Fruit fly (Drosophila melanogaster): ENCODE data around the gene CG1571.

Gene CG1571

DNA sequence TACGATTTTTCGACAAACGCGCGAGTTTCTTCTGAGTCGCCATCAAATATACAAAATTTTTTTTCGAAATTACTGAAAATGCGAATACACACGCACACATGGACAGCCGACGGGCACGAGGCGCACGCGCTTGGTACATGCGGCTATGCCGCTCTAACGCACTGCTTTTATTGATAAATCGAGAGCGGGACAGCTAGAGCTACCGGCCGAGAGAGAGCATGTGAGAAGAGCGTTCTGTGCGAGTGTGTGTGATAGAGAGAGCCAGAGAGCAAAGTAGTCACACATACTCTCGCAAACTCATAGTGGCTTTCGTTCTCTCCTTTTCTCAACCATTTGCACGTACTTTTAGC lies 14.8 kb upstream of the CG1571 start:
- TF ChIP-seq psq (optimal IDR thresholded peaks at IDR 0.05) = no peak
- TF ChIP-seq h (optimal IDR thresholded peaks at IDR 0.05) = no peak
- no peak for TF ChIP-seq Sin3A (optimal IDR thresholded peaks at IDR 0.05)
- no peak for TF ChIP-seq Myc (optimal IDR thresholded peaks at IDR 0.05)
- TF ChIP-seq insv (optimal IDR thresholded peaks at IDR 0.05) = no peak
- no peak for TF ChIP-seq ttk (optimal IDR thresholded peaks at IDR 0.05)

DNA sequence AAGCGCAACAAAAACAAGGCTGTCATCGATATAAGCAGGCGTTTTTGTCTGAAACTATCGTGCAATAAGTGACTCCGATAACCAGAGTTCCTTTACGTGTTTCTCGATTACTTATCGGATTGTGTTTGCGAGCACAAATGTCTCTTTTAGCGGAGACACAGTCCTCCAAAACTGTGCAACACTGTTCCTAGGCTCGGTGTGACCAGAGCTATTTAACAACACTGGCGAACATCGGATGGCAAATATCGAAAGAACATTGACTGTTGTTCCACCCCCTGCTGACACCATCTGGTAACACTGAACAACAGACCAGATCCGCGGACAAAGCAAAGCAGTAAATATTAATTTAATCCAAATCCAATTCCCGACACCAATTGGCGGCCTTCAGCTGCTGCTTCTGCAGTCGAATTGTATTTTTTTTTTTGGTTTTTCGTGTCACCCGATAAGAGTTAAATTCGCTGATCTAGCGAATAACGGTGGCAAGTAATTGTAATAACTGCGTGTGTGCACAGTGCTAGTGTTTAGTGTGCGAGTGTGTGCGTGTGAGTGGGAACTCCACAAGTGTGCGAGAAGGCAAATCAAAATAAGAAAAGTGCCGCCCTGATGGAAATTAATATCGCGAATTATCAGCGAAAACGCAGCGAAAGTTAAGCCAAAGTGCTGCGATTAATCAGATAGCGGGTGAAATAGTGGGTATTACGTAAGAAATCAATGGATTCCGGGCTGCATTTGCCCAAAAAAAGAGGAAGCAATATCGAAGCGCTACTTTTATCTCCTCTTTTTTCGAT lies 14.1 kb upstream of the CG1571 start, which contains the start of gene mys:
mys (plus strand) TSS at position 254 of the 788 bp plus-strand sequence.
- no peak for TF ChIP-seq psq (optimal IDR thresholded peaks at IDR 0.05)
- no peak for TF ChIP-seq Myc (optimal IDR thresholded peaks at IDR 0.05)
- no peak for TF ChIP-seq h (optimal IDR thresholded peaks at IDR 0.05)
- no peak for TF ChIP-seq Sin3A (optimal IDR thresholded peaks at IDR 0.05)
- no peak for TF ChIP-seq insv (optimal IDR thresholded peaks at IDR 0.05)
- no peak for TF ChIP-seq ttk (optimal IDR thresholded peaks at IDR 0.05)

DNA sequence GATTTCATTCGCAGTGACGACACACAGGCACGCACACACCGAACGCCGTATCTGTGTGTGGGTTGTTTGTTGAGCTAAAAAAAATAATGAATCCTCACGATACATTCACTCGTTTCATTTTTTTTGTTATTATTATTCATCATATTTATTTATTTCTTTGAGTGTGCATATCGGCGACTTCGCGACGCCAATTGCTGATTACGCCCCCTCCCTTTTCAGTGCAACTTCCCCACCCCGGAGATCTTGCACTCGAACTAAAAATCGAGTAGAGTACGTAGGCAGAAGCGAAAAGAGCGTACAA lies 13.5 kb upstream of the CG1571 start:
- no peak for TF ChIP-seq Myc (optimal IDR thresholded peaks at IDR 0.05)
- no peak for TF ChIP-seq Sin3A (optimal IDR thresholded peaks at IDR 0.05)
- TF ChIP-seq h (optimal IDR thresholded peaks at IDR 0.05) = no peak
- TF ChIP-seq psq (optimal IDR thresholded peaks at IDR 0.05) = no peak
- TF ChIP-seq insv (optimal IDR thresholded peaks at IDR 0.05) = no peak

DNA sequence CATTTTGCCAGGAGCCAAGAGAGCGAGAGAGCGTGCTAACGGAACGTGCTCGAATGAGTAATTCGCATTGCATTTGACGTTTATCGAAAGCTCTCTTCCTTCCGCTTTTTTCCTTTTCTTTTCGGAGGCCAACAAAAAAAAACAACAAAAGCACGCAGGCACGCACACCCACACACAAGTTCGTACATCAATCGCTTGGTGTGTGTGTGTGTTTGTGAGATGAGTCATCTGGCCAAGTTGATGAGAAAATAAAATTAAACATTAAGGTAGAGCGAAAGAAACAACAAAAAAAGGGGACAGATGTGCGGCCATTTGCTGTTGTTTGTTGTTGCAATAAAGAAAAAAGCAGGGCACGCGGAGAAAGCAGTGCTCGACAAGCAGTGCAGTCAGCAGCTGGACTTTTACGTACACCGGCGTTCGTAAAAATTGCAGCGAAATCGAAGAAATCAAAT lies 12.4 kb upstream of the CG1571 start:
- TF ChIP-seq Sin3A (optimal IDR thresholded peaks at IDR 0.05) (no peak), Myc (optimal IDR thresholded peaks at IDR 0.05) (no peak), ttk (optimal IDR thresholded peaks at IDR 0.05) (no peak), h (optimal IDR thresholded peaks at IDR 0.05) (no peak), insv (optimal IDR thresholded peaks at IDR 0.05) (no peak), psq (optimal IDR thresholded peaks at IDR 0.05) (no peak)

DNA sequence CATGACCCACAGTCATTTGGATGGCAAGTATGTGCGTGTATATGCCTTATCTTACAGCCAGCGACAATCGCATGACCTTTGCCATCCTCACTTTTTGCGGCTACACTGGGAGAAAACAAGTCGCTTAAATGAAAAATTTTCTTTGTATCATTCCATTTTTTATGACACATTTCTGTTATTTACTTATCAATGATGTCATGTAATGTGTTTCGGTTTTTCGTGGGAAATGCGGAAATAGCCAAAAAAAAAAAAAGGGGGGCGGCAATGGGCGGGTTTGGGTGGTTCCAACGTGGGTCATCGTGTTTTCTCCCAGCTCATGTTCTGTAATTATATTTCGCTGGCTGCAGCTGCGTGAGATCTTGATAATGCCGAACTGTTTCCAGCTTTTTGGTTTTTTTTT lies 4.5 kb downstream of the CG1571 start:
- TF ChIP-seq ttk (optimal IDR thresholded peaks at IDR 0.05) = no peak
- no peak for TF ChIP-seq psq (optimal IDR thresholded peaks at IDR 0.05)

DNA sequence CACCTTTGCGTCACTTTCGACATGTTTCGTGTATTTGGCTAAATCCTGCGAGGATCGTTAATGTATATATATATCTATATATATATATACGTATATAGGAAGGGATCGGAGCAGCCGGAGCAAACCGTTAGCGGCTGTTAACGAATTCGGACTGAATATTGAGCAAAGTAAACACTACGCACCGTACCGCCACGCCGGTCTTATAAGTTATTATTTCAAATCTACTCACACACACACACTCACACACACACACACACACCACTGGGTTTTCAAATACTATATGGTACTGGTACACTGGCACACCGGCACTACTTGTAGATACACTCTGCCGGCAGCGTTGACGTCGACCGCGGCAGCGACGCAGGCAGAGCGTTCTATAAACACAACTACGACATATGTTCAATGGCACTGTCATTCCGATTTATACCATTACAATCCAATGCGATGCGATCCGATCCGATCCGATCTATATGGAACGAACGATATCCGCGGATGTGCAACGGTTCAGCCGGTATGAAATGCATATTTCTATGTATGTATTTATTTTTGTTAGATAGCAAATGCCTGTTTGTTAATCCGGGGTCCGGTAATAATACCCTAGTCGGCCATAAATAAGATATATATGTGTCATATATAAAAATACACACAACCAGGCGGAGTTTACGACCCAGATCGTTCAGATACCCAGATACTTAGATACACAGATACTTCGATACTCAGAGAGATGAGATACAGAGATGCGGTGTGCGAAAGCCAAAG lies 5.9 kb downstream of the CG1571 start, which contains the start of gene Ldsdh1:
Ldsdh1 (minus strand) TSS at position 179 of the 759 bp plus-strand sequence.
- TF ChIP-seq Myc (optimal IDR thresholded peaks at IDR 0.05) (no peak), insv (optimal IDR thresholded peaks at IDR 0.05) (no peak), psq (optimal IDR thresholded peaks at IDR 0.05) (no peak), ttk (optimal IDR thresholded peaks at IDR 0.05) (no peak), Sin3A (optimal IDR thresholded peaks at IDR 0.05) (no peak), h (optimal IDR thresholded peaks at IDR 0.05) (no peak)

DNA sequence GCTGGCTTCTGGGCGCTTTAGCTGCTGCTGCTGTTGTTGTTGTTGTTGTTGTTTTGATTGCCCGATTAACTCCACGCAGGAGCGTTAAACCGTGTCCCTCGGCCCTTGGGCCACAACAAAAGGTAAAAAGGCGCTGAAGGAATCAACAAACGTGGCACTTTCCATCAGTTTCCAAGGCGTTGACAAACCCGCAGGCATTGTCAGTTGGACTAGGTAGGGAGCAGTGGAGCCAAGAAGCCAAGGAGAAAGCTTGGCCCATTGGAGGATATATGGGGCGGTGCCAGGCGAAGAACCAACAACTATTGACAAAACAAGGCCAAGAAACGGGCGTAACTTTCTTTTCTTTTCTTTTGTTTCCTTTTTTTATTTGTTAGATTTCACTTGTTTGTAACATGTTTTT lies 11.4 kb downstream of the CG1571 start, which contains the start of gene CG2256:
CG2256 (minus strand) TSS at position 101 of the 400 bp plus-strand sequence.
- TF ChIP-seq Myc (optimal IDR thresholded peaks at IDR 0.05) (no peak), h (optimal IDR thresholded peaks at IDR 0.05) (no peak), Sin3A (optimal IDR thresholded peaks at IDR 0.05) (no peak), insv (optimal IDR thresholded peaks at IDR 0.05) (no peak), ttk (optimal IDR thresholded peaks at IDR 0.05) (no peak), psq (optimal IDR thresholded peaks at IDR 0.05) (no peak)

DNA sequence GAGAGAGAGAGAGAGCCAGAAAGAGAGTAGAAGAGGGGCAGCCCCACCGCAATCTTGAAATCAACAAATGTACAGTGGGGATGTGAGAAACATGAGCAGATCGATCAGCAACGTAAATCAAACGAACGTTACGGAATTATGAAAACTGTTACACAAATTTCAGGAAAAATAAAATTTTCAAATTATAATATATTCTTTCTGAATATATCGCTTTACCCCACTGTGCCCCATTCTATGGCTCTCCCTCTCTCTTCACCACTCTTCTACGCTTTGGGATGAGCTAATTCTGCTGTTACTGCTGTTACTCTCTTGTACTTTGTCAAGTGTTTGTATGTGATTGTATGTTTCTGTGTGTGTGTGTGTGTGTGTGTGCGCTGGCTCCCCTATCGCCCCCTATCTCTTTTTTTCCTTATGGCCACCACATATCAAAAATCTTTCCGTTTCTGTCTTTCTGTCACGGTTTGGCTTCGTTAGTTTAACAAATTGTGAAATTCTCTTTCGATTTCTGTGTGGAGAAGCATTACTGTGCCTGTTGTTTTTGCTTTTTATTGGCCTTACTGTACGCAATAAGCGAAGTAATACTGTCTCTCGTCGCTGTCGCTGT lies 15.4 kb downstream of the CG1571 start:
- no peak for TF ChIP-seq Myc (optimal IDR thresholded peaks at IDR 0.05)
- no peak for TF ChIP-seq Sin3A (optimal IDR thresholded peaks at IDR 0.05)
- TF ChIP-seq h (optimal IDR thresholded peaks at IDR 0.05) = no peak
- TF ChIP-seq psq (optimal IDR thresholded peaks at IDR 0.05) = no peak
- no peak for TF ChIP-seq ttk (optimal IDR thresholded peaks at IDR 0.05)
- TF ChIP-seq insv (optimal IDR thresholded peaks at IDR 0.05) = no peak

DNA sequence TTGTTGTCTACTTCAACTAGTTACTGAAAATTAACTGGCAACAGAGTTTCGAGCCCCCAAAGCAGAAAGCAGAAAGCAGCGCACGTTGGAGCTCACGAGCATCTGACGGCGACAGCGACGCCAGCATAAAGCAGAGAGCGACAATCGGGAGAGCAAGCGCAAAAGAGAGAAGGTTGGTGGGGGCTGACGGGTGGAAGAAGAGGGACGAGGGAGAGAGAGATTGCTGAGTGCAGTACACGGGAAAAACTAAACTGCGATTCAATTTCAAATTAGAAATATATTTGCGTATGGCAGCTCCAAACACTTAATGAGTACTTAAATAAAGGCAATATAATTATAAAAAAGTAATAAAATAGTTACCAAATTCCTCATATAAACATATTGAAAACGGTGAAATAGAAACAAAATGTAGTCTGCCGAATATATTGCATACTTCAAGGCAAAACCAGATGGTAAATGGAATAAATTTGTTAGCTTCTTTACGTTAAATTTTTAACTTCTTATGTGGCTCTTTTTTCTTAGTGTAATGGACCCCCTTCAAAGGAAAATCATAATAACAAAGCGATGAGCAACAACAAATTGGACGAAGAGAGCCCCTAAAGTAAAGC lies 16.5 kb downstream of the CG1571 start:
- no peak for TF ChIP-seq Sin3A (optimal IDR thresholded peaks at IDR 0.05)
- no peak for TF ChIP-seq h (optimal IDR thresholded peaks at IDR 0.05)
- no peak for TF ChIP-seq ttk (optimal IDR thresholded peaks at IDR 0.05)
- TF ChIP-seq Myc (optimal IDR thresholded peaks at IDR 0.05) = no peak
- no peak for TF ChIP-seq insv (optimal IDR thresholded peaks at IDR 0.05)
- no peak for TF ChIP-seq psq (optimal IDR thresholded peaks at IDR 0.05)

DNA sequence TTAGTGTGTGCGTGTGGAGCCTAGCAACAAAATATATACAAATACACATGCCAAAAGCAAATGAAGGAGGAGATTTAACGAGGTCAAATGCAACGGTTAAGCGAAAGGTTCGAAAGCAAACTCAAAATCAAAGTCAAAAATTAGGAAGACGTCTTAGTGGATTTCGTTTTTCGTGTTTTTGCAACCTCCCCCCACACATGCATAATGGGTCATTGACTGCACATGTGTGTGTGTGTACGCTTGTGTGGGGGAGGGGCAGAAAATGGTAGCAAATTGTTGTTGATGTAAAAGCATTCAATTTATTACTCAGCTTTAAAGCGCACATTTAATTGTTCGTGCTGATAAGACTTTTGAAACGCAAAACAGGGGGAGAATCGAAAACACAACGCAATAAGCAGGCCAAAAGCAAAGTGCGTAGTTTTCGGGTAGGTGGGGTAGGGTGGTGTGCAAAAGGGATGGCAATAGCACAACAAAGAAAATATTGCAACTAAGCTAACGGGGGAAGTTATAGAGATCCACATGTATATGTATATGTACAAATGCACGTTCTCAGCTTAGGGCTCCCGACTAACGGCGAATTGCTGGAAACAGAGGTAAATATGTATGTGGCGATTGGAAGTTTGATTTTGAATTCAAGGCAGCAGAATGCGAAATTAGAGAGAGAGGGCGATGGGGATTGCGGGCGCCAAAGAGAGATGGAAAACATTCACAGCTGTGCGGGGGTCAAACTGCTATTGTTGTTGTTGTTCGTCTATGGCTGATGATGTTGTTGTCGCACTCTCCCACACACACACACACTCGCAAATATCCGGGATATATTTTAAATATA lies 17.4 kb downstream of the CG1571 start:
- TF ChIP-seq Myc (optimal IDR thresholded peaks at IDR 0.05) (no peak), h (optimal IDR thresholded peaks at IDR 0.05) (no peak), ttk (optimal IDR thresholded peaks at IDR 0.05) (no peak), insv (optimal IDR thresholded peaks at IDR 0.05) (no peak), Sin3A (optimal IDR thresholded peaks at IDR 0.05) (no peak), psq (optimal IDR thresholded peaks at IDR 0.05) (no peak)

DNA sequence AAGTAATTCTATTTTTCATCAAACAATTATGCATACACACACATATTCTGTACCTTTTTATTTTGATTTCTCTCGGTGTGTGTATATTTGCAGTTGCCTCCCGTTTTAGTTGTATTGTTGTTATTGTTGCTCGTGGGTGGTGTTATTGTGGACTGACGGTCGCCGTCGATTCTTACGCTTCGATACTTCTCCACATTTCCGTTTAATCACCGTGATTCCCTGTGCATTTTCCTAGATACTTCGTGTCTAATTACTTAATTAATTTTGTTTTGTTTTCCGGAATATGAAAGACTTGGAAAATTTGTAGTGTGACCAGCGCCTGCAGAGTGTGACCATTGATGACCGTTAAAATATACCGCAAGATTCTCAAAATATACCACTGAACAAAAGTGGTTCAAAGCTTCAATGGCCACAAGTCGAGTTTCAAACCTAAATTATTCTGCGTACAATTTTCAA lies 18.1 kb downstream of the CG1571 start, which contains the start of gene UbcE2H:
UbcE2H (minus strand) TSS at position 343 of the 456 bp plus-strand sequence.
- TF ChIP-seq psq (optimal IDR thresholded peaks at IDR 0.05) (no peak), Sin3A (optimal IDR thresholded peaks at IDR 0.05) (no peak), Myc (optimal IDR thresholded peaks at IDR 0.05) (no peak), insv (optimal IDR thresholded peaks at IDR 0.05) (no peak), ttk (optimal IDR thresholded peaks at IDR 0.05) (no peak), h (optimal IDR thresholded peaks at IDR 0.05) (no peak)
